Fruit fly (Drosophila melanogaster): Measurements from ENCODE around the gene CG10011.

- no peak for TF ChIP-seq CG33017 (tag; optimal IDR thresholded peaks at IDR 0.05)
- TF ChIP-seq kay (GFP tag; ENCODE audit: borderline replicate concordance): no peak
- no peak for TF ChIP-seq CG5204 (GFP tag; optimal IDR thresholded peaks at IDR 0.05)
- no peak for TF ChIP-seq tj (GFP tag; optimal IDR thresholded peaks at IDR 0.05)
- TF ChIP-seq CG7045 (GFP tag; optimal IDR thresholded peaks at IDR 0.05): no peak
- TF ChIP-seq CG7101 (tag; optimal IDR thresholded peaks at IDR 0.05): no peak
Observed at dm6 chr3R:28570805-28571204, 64.1 kb downstream of the CG10011 start.

All from whole organism, adult.